Fruit fly (Drosophila melanogaster) whole organism, embryonic: Measurements from ENCODE around the gene CG7506.

Source experiments
- Blimp-1 ChIP-seq: fragments of 200-800 bp; sonication (Bioruptor generic); optimal IDR thresholded peaks from 3 replicates; lab custom pipeline; 2018; ENCODE audit warnings: missing biosample characterization, missing genetic modification characterization, mild to moderate bottlenecking, moderate library complexity, missing genetic modification reagents
- CG1024 ChIP-seq: fragments of 200-800 bp; sonication (Bioruptor generic); IDR thresholded peaks from 2 replicates; pipeline ENCODE4 v1.3.6; 2022; ENCODE audit warnings: missing biosample characterization, missing genetic modification characterization
- CG11247 ChIP-seq: fragments of 200-800 bp; sonication (Bioruptor generic); IDR thresholded peaks from 2 replicates; pipeline ENCODE4 v1.3.6; 2022; ENCODE audit warnings: missing biosample characterization, missing genetic modification characterization
- CG11456 ChIP-seq: fragments of 200-800 bp; sonication (Bioruptor generic); IDR thresholded peaks from 3 replicates; pipeline ENCODE4 v1.3.6; 2022; ENCODE audit warnings: missing biosample characterization, missing genetic modification characterization
- CG12769 ChIP-seq: fragments of 200-800 bp; sonication (Bioruptor generic); optimal IDR thresholded peaks from 2 replicates; lab custom pipeline; 2019; ENCODE audit warnings: missing biosample characterization, mild to moderate bottlenecking, missing genetic modification characterization, moderate library complexity
- CG13287 ChIP-seq: fragments of 200-800 bp; sonication (Bioruptor generic); IDR thresholded peaks from 2 replicates; pipeline ENCODE4 v1.3.6; 2022; ENCODE audit warnings: missing biosample characterization, missing genetic modification characterization; ENCODE audit not compliant: partially characterized antibody
- CG15073 ChIP-seq: fragments of 200-800 bp; sonication (Bioruptor generic); optimal IDR thresholded peaks from 2 replicates; lab custom pipeline; 2016; ENCODE audit warnings: missing biosample characterization, missing genetic modification characterization
- CG2199 ChIP-seq: fragments of 200-800 bp; sonication (Bioruptor generic); IDR thresholded peaks from 3 replicates; pipeline ENCODE4 v1.3.6; 2022; ENCODE audit warnings: missing biosample characterization, missing genetic modification characterization
- CG2712 ChIP-seq: fragments of 200-800 bp; optimal IDR thresholded peaks from 3 replicates; lab custom pipeline; 2019; ENCODE audit warnings: missing biosample characterization, mild to moderate bottlenecking, missing genetic modification characterization, moderate library complexity
- CG4360 ChIP-seq: fragments of 200-800 bp; sonication (Bioruptor generic); IDR thresholded peaks from 2 replicates; pipeline ENCODE4 v1.3.6; 2022; ENCODE audit warnings: missing biosample characterization, missing genetic modification characterization
- CG7928 ChIP-seq: fragments of 200-800 bp; sonication (Bioruptor generic); optimal IDR thresholded peaks from 2 replicates; lab custom pipeline; 2017; ENCODE audit warnings: missing biosample characterization, mild to moderate bottlenecking, missing genetic modification characterization
- CG8089 ChIP-seq: fragments of 200-800 bp; sonication (Bioruptor generic); optimal IDR thresholded peaks from 3 replicates; lab custom pipeline; 2016; ENCODE audit warnings: missing biosample characterization, missing genetic modification characterization
- CG9609 ChIP-seq: fragments of 200-800 bp; sonication (Bioruptor generic); optimal IDR thresholded peaks from 3 replicates; lab custom pipeline; 2016; ENCODE audit warnings: missing biosample characterization, missing genetic modification characterization
- Deaf1 ChIP-seq: fragments of 200-800 bp; optimal IDR thresholded peaks from 3 replicates; lab custom pipeline; 2019; ENCODE audit warnings: missing biosample characterization, mild to moderate bottlenecking, missing genetic modification characterization, moderate library complexity
- Drgx ChIP-seq: fragments of 200-800 bp; sonication (Bioruptor generic); IDR thresholded peaks from 2 replicates; pipeline ENCODE4 v1.3.6; 2022; ENCODE audit warnings: missing biosample characterization, missing genetic modification characterization
- Ets65A ChIP-seq: fragments of 200-800 bp; sonication (Bioruptor generic); peaks from one replicate; lab custom pipeline; 2016; ENCODE audit warnings: missing biosample characterization, missing genetic modification characterization
- Jarid2 ChIP-seq: fragments of 200-800 bp; sonication (Bioruptor generic); optimal IDR thresholded peaks from 3 replicates; lab custom pipeline; 2017; ENCODE audit warnings: mild to moderate bottlenecking, missing biosample characterization, missing genetic modification reagents, missing genetic modification characterization
- Lhr ChIP-seq: fragments of 200-800 bp; sonication (Bioruptor generic); optimal IDR thresholded peaks from 3 replicates; lab custom pipeline; 2017; ENCODE audit warnings: mild to moderate bottlenecking, missing biosample characterization, missing genetic modification reagents, missing genetic modification characterization
- Med ChIP-seq: fragments of 200-800 bp; sonication (Bioruptor generic); peaks from one replicate; lab custom pipeline; 2016; ENCODE audit warnings: missing biosample characterization, missing genetic modification characterization, mild to moderate bottlenecking, inconsistent platforms, moderate library complexity
- Opbp ChIP-seq: fragments of 200-800 bp; sonication (Bioruptor generic); IDR thresholded peaks from 3 replicates; pipeline ENCODE4 v1.3.6; 2022; ENCODE audit warnings: missing biosample characterization, missing genetic modification characterization; ENCODE audit not compliant: partially characterized antibody
- Rx ChIP-seq: fragments of 200-800 bp; sonication (Bioruptor generic); IDR thresholded peaks from 2 replicates; pipeline ENCODE4 v1.3.6; 2022; ENCODE audit warnings: missing biosample characterization, missing genetic modification characterization
- Xrp1 ChIP-seq: fragments of 200-800 bp; sonication (Bioruptor generic); IDR thresholded peaks from 2 replicates; pipeline ENCODE4 v1.3.6; 2022; ENCODE audit warnings: missing biosample characterization, missing genetic modification characterization
- amos ChIP-seq: fragments of 200-800 bp; sonication (Bioruptor generic); IDR thresholded peaks from 2 replicates; pipeline ENCODE4 v1.3.6; 2022; ENCODE audit warnings: missing biosample characterization, missing genetic modification characterization; ENCODE audit not compliant: partially characterized antibody
- ato ChIP-seq: fragments of 200-800 bp; sonication (Bioruptor generic); IDR thresholded peaks from 2 replicates; pipeline ENCODE4 v1.3.6; 2022; ENCODE audit warnings: missing biosample characterization, missing genetic modification characterization; ENCODE audit not compliant: partially characterized antibody
- bbx ChIP-seq: fragments of 200-800 bp; sonication (Bioruptor generic); IDR thresholded peaks from 2 replicates; pipeline ENCODE4 v1.3.6; 2022; ENCODE audit warnings: missing biosample characterization, missing genetic modification characterization; ENCODE audit not compliant: partially characterized antibody
- bsh ChIP-seq, 2 experiments: fragments of 200-800 bp; sonication (Bioruptor generic); optimal IDR thresholded peaks; 2 replicates each; lab custom pipeline; 2017 to 2018; ENCODE audit warnings: mild to moderate bottlenecking in 2 of 2, missing biosample characterization in 2 of 2, missing genetic modification characterization in 2 of 2, moderate library complexity in 1 of 2
- chinmo ChIP-seq: fragments of 200-800 bp; sonication (Bioruptor generic); IDR thresholded peaks from 4 replicates; pipeline ENCODE4 v1.3.6; 2022; ENCODE audit warnings: missing biosample characterization, missing genetic modification characterization; ENCODE audit not compliant: partially characterized antibody
- ci ChIP-seq: fragments of 200-800 bp; sonication (Bioruptor generic); IDR thresholded peaks from 3 replicates; pipeline ENCODE4 v1.3.6; 2022; ENCODE audit warnings: missing biosample characterization, missing genetic modification characterization
- croc ChIP-seq: fragments of 200-800 bp; sonication (Bioruptor generic); conservative IDR thresholded peaks from 3 replicates; pipeline ENCODE4 v1.3.6; 2022; ENCODE audit warnings: missing biosample characterization, missing genetic modification characterization
- dati ChIP-seq: fragments of 200-800 bp; sonication (Bioruptor generic); IDR thresholded peaks from 2 replicates; pipeline ENCODE4 v1.3.6; 2022; ENCODE audit warnings: missing biosample characterization, missing genetic modification characterization
- fd102C ChIP-seq: fragments of 200-800 bp; sonication (Bioruptor generic); optimal IDR thresholded peaks from 2 replicates; lab custom pipeline; 2018; ENCODE audit warnings: missing biosample characterization, mild to moderate bottlenecking, missing genetic modification characterization, moderate library complexity
- gcm2 ChIP-seq: fragments of 200-800 bp; sonication (Bioruptor generic); optimal IDR thresholded peaks from 2 replicates; lab custom pipeline; 2016; ENCODE audit warnings: missing biosample characterization, missing genetic modification characterization
- gem ChIP-seq: fragments of 200-800 bp; sonication (Bioruptor generic); optimal IDR thresholded peaks from 2 replicates; lab custom pipeline; 2019; ENCODE audit warnings: missing biosample characterization, mild to moderate bottlenecking, missing genetic modification characterization, moderate library complexity
- hkb ChIP-seq, 2 experiments: fragments of 200-800 bp in 1 of 2; fragments of >200 bp in 1 of 2; sonication (Bioruptor generic) in 1 of 2; IDR thresholded peaks in 1 of 2; optimal IDR thresholded peaks in 1 of 2; 2 replicates each; pipeline versions ENCODE4 v1.3.6 to Lab custom; 2017 to 2022; ENCODE audit warnings: missing biosample characterization in 1 of 2, missing genetic modification characterization in 1 of 2
- nom ChIP-seq: fragments of 200-800 bp; sonication (Bioruptor generic); optimal IDR thresholded peaks from 2 replicates; lab custom pipeline; 2017; ENCODE audit warnings: missing biosample characterization, missing genetic modification characterization, mild to moderate bottlenecking, moderate library complexity, missing genetic modification reagents
- phol ChIP-seq: fragments of 200-800 bp; sonication (Bioruptor generic); optimal IDR thresholded peaks from 3 replicates; lab custom pipeline; 2018; ENCODE audit warnings: missing biosample characterization, mild to moderate bottlenecking, missing genetic modification characterization, moderate library complexity
- pros ChIP-seq: fragments of 200-800 bp; sonication (Bioruptor generic); optimal IDR thresholded peaks from 3 replicates; lab custom pipeline; 2019; ENCODE audit warnings: missing biosample characterization, mild to moderate bottlenecking, missing genetic modification characterization, moderate library complexity
- ro ChIP-seq: fragments of 200-800 bp; sonication (Bioruptor generic); IDR thresholded peaks from 2 replicates; pipeline ENCODE4 v1.3.6; 2022; ENCODE audit warnings: missing biosample characterization, missing genetic modification characterization
- sens ChIP-seq: fragments of 200-800 bp; sonication (Bioruptor generic); peaks from one replicate; lab custom pipeline; 2016; ENCODE audit warnings: missing biosample characterization, missing genetic modification characterization
- sisA ChIP-seq: fragments of 200-800 bp; sonication (Bioruptor generic); IDR thresholded peaks from 2 replicates; pipeline ENCODE4 v1.3.6; 2022; ENCODE audit warnings: missing biosample characterization, missing genetic modification characterization
- tx ChIP-seq: fragments of 200-800 bp; sonication (Bioruptor generic); optimal IDR thresholded peaks from 2 replicates; lab custom pipeline; 2016; ENCODE audit warnings: missing biosample characterization, missing genetic modification characterization
- vfl ChIP-seq: fragments of 200-800 bp; sonication (Bioruptor generic); optimal IDR thresholded peaks from 2 replicates; lab custom pipeline; 2016; ENCODE audit warnings: missing biosample characterization, missing genetic modification characterization
- wor ChIP-seq: fragments of 200-800 bp; sonication (Bioruptor generic); IDR thresholded peaks from 2 replicates; pipeline ENCODE4 v1.3.6; 2022; ENCODE audit warnings: missing biosample characterization, missing genetic modification characterization

Gene CG7506

DNA sequence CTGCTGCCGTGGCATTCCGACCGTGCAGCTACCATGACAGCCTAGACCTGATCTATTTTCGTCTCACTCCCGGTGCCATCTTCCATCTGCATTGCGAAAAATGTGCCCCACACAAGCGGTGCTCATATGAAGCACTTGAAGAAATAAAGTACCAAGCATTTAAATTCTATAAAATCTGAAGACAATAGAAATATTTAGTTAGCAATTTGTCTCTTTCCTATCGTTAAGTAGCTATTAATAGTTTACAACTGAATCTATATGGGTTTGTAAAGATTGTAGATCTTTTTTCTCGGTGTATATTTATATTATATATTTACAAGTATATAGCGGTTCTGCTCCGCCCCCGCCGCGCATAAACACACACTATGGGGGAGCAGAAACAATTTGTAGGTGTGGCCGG lies 30.2 kb downstream of the CG7506 start (continued):
- peak; percentile 35; the same call in 1 of the 2 replicates for TF ChIP-seq Xrp1 (GFP tag; lab: Robert Waterston, UW)
- TF ChIP-seq gem (tag; lab: Kevin White, UChicago), result peak; percentile 35
- TF ChIP-seq Med, result no peak
- no peak for TF ChIP-seq gcm2 (GFP tag; lab: Kevin White, UChicago)
- peak; percentile 40 to 55 for TF ChIP-seq bsh (GFP tag; optimal IDR thresholded peaks at IDR 0.05; lab: Kevin White, UChicago)
- peak; percentile 8; the same call in 1 of the 2 replicates for TF ChIP-seq sisA (GFP tag; lab: Robert Waterston, UW)
- peak; percentile 16 for TF ChIP-seq CG2712 (tag; lab: Kevin White, UChicago)
- TF ChIP-seq croc (GFP tag; lab: Robert Waterston, UW), result no peak
- TF ChIP-seq Drgx (GFP tag; lab: Robert Waterston, UW), result peak; percentile 88

DNA sequence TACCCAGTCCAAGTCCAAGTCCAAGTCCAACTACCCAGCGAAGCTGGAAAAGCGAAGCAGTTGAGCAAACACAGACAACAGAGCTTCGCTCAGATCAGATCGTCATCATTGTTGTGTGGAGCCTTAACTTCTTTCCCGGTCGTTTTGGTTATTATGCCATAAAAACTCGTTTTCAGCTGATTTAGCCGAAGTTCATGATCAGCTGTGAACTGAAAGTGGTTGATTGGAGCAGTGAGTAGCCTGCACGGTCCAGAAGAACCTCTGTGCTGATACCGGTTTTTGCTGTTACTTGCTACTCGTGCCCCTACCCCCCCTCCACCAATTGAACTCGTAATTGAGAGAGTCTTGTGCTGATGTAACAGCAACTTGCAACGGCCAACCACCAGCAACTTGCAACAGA lies 30.9 kb downstream of the CG7506 start:
- TF ChIP-seq Ets65A (GFP tag; lab: Kevin White, UChicago) (peak; percentile 80), Blimp-1 (peak; percentile 39), Lhr (GFP tag; lab: Kevin White, UChicago) (no peak), CG1024 (GFP tag; lab: Robert Waterston, UW) (no peak), CG12769 (tag; lab: Kevin White, UChicago) (peak; percentile 26)

DNA sequence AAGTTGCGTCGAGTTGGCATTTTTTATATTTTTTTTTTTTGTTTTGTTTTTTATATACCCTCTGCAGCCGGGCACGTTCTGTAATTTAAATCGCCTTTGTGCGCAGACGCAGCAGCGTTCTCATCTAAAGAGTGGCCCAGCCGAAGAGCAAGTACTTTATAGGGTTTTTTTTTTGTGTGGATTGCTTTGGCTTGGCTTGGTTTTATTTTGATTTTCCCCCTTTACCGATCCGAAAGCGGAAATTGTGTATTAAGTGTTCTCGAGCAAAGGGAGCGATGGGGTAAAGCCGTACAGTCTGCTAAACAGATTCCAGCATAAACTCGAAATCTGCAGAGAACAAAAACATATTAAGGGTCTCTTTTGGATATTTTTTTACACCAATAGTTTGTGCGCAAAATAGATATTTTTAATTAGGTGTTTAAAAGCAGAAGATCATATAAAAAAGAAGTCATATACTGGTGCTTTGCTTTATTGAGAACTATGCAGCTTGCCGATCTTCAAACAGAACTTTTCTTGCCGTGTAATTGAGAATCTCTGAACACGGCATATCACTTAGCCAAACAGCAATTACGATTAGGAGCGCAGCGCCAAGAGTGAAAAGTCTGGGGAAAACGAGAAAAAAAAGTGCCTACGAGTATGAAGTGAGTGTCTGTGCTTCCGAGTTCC lies 35.0 kb downstream of the CG7506 start:
- TF ChIP-seq nom (GFP tag; lab: Kevin White, UChicago) (peak; percentile 58), CG4360 (GFP tag; lab: Robert Waterston, UW) (no peak), sens (GFP tag; lab: Kevin White, UChicago) (peak; percentile 55)

DNA sequence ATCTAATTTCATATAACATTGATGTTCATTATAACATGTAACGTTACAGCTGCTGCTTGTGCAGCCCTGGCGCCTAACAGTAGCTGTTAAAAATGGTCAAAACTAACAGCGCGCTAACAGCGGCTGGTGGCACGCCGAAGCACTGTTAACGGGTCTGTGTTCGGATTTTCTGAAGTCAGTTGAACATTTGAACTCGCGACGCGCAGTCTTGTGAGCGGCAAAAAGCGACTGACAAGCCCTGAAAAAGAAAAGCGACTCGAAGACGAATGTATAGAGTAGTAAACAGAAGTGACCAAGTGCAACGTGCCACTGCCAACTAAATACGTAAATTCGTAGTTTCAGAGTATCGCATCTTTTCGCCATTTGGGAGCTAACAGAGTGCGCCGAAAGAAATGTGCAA lies 36.6 kb downstream of the CG7506 start:
- TF ChIP-seq wor, result no peak
- TF ChIP-seq Ets65A (GFP tag; lab: Kevin White, UChicago), result peak; percentile 25
- TF ChIP-seq Blimp-1, result peak; percentile 18
- 0 out of 2 replicates have a peak, but pooled peaks have one; percentile 6 for TF ChIP-seq ato
- TF ChIP-seq vfl (GFP tag; lab: Kevin White, UChicago), result no peak
- TF ChIP-seq phol, result no peak
- 0 out of 4 replicates have a peak, but pooled peaks have one; percentile 28 for TF ChIP-seq chinmo (GFP tag; lab: Robert Waterston, UW)
- TF ChIP-seq CG11247 (GFP tag; lab: Robert Waterston, UW), result no peak
- peak; percentile 35; the same call in 1 of the 2 replicates for TF ChIP-seq CG13287 (GFP tag; lab: Robert Waterston, UW)
- peak; percentile 51 for TF ChIP-seq bbx
- 0 out of 2 replicates have a peak, but pooled peaks have one; percentile 14 for TF ChIP-seq amos
- peak; percentile 58 for TF ChIP-seq Med
- no peak for TF ChIP-seq fd102C
- no peak for TF ChIP-seq hkb (optimal IDR thresholded peaks at IDR 0.05; lab: Kevin White, UChicago)
- TF ChIP-seq hkb (GFP tag; IDR thresholded peaks at IDR 0.05; lab: Robert Waterston, UW), result no peak
- TF ChIP-seq CG11456 (GFP tag; lab: Robert Waterston, UW), result 0 out of 3 replicates have a peak, but pooled peaks have one; percentile 29
- TF ChIP-seq dati (GFP tag; lab: Robert Waterston, UW), result no peak
- peak; percentile 36; the same call in 1 of the 3 replicates for TF ChIP-seq CG2199 (GFP tag; lab: Robert Waterston, UW)
- TF ChIP-seq ci (GFP tag; lab: Robert Waterston, UW), result peak; percentile 42; the same call in 1 of the 3 replicates
- TF ChIP-seq pros (GFP tag; lab: Kevin White, UChicago), result no peak
- TF ChIP-seq CG8089, result no peak
- TF ChIP-seq tx (GFP tag; lab: Kevin White, UChicago), result no peak
- peak; percentile 67 for TF ChIP-seq Deaf1
- TF ChIP-seq Rx (GFP tag; lab: Robert Waterston, UW), result no peak
- TF ChIP-seq CG15073, result no peak
- peak; percentile 79 for TF ChIP-seq Jarid2 (GFP tag; lab: Kevin White, UChicago)
- TF ChIP-seq CG9609 (GFP tag; lab: Kevin White, UChicago), result no peak
- no peak for TF ChIP-seq ro (GFP tag; lab: Robert Waterston, UW)
- TF ChIP-seq Opbp (GFP tag; lab: Robert Waterston, UW), result 0 out of 3 replicates have a peak, but pooled peaks have one; percentile 14
- peak; percentile 29 for TF ChIP-seq CG7928
